Fruit fly (Drosophila melanogaster): ENCODE data around the gene Galk.
A peak's percentile ranks its signal among the peaks of the same experiment; 100 is the strongest.

Galk gene

dm6 chr3L:8952549-8953198 is 33.2 kb downstream of the Galk start:
- no peak; the same call in 1 of the 2 replicates for TF ChIP-seq CG32121 (GFP tag; IDR thresholded peaks at IDR 0.05)
- no peak for TF ChIP-seq CG8301 (tag; optimal IDR thresholded peaks at IDR 0.05)

DNA sequence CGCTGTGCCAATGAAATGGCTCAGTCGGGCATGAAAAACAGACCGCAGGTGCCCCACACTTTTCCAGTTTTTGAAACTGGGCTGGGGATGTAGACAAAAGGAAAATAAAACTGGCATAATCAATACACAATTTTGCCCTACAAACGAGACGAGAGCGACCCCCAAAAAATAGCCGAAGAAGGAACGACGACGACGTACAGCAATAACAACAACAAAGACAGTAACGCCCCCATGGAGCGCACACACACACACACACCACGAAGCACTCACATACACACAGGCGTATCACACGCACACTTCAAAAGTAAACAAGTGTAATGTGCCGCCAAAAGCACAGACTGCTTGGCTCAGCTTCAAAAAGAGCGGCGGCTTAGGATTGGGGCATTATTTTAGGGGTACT is 34.4 kb downstream of the Galk start:
- TF ChIP-seq CG9948 (tag; optimal IDR thresholded peaks at IDR 0.05) (no peak), CG10348 (GFP tag; IDR thresholded peaks at IDR 0.05) (no peak), fd96Ca (GFP tag; IDR thresholded peaks at IDR 0.05) (no peak), CG4496 (GFP tag; IDR thresholded peaks at IDR 0.05) (no peak), EcR (GFP tag; optimal IDR thresholded peaks at IDR 0.05) (no peak)

dm6 chr3L:8950955-8951354 is 34.9 kb downstream of the Galk start:
- no peak for TF ChIP-seq CG13204 (GFP tag; optimal IDR thresholded peaks at IDR 0.05)
- no peak for TF ChIP-seq rn (GFP tag; IDR thresholded peaks at IDR 0.05)
- no peak for TF ChIP-seq Pif1A (GFP tag; optimal IDR thresholded peaks at IDR 0.05)
- TF ChIP-seq CG8159 (tag; optimal IDR thresholded peaks at IDR 0.05), result no peak
- no peak for TF ChIP-seq Ets98B (GFP tag; IDR thresholded peaks at IDR 0.05)
- no peak for TF ChIP-seq gl (tag; optimal IDR thresholded peaks at IDR 0.05)
- TF ChIP-seq CG12605 (GFP tag; IDR thresholded peaks at IDR 0.05), result no peak
- TF ChIP-seq CG17806 (tag; optimal IDR thresholded peaks at IDR 0.05), result no peak
- no peak for TF ChIP-seq CG10348 (GFP tag; IDR thresholded peaks at IDR 0.05)
- no peak for TF ChIP-seq Pif1B (GFP tag; optimal IDR thresholded peaks at IDR 0.05)
- no peak for TF ChIP-seq CG34367 (tag; optimal IDR thresholded peaks at IDR 0.05)
- no peak for TF ChIP-seq CG14655 (GFP tag; optimal IDR thresholded peaks at IDR 0.05)
- TF ChIP-seq CG9948 (tag; optimal IDR thresholded peaks at IDR 0.05), result no peak
- TF ChIP-seq CG8301 (tag; optimal IDR thresholded peaks at IDR 0.05), result no peak
- no peak for TF ChIP-seq D1 (tag; optimal IDR thresholded peaks at IDR 0.05)
- no peak for TF ChIP-seq fd96Ca (GFP tag; IDR thresholded peaks at IDR 0.05)
- no peak for TF ChIP-seq CG4496 (GFP tag; IDR thresholded peaks at IDR 0.05)
- TF ChIP-seq CG32121 (GFP tag; IDR thresholded peaks at IDR 0.05), result no peak

DNA sequence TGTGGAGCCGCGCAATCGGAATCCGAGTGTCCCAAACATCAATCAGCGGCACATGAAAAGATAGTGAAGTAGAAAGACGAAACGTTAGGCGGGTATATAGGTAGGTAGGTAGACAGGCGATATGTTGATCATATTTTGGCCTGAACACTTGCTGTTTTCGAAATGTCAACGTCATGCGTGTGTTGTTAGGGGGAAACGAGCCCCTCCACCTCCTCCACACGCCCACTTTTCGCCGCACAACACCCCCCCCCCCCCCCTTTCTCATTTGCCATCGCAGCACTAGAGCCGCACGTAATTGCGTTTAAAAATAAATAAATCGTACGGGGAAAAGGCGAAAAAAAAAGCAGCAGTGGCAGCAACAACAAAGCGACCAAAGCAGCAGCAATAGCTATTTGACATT is 36.1 kb downstream of the Galk start:
- TF ChIP-seq CG8159 (tag; optimal IDR thresholded peaks at IDR 0.05) (no peak), Pif1A (GFP tag; optimal IDR thresholded peaks at IDR 0.05) (no peak), Ets98B (GFP tag; IDR thresholded peaks at IDR 0.05) (no peak), CG14655 (GFP tag; optimal IDR thresholded peaks at IDR 0.05) (no peak), CG10348 (GFP tag; IDR thresholded peaks at IDR 0.05) (no peak), CG12605 (GFP tag; IDR thresholded peaks at IDR 0.05) (no peak), CG32121 (GFP tag; IDR thresholded peaks at IDR 0.05) (peak; percentile 52; the same call in 1 of the 2 replicates), CG4496 (GFP tag; IDR thresholded peaks at IDR 0.05) (no peak)

dm6 chr3L:8947848-8948494 is 37.9 kb downstream of the Galk start:
- TF ChIP-seq gl (tag; optimal IDR thresholded peaks at IDR 0.05), result no peak
- peak; percentile 52; the same call in 1 of the 2 replicates for TF ChIP-seq CG32121 (GFP tag; IDR thresholded peaks at IDR 0.05)
- TF ChIP-seq Snoo (tag; optimal IDR thresholded peaks at IDR 0.05), result no peak
- no peak for TF ChIP-seq CG13204 (GFP tag; optimal IDR thresholded peaks at IDR 0.05)

- TF ChIP-seq CG8301 (tag; optimal IDR thresholded peaks at IDR 0.05) (no peak), CG10348 (GFP tag; IDR thresholded peaks at IDR 0.05) (no peak), CG17806 (tag; optimal IDR thresholded peaks at IDR 0.05) (no peak), CG32121 (GFP tag; IDR thresholded peaks at IDR 0.05) (no peak), CG34367 (tag; optimal IDR thresholded peaks at IDR 0.05) (no peak), EcR (GFP tag; optimal IDR thresholded peaks at IDR 0.05) (no peak), CG14655 (GFP tag; optimal IDR thresholded peaks at IDR 0.05) (no peak), Snoo (tag; optimal IDR thresholded peaks at IDR 0.05) (no peak), Pif1A (GFP tag; optimal IDR thresholded peaks at IDR 0.05) (no peak), CG12605 (GFP tag; IDR thresholded peaks at IDR 0.05) (no peak), Ets98B (GFP tag; IDR thresholded peaks at IDR 0.05) (no peak)
Observed at dm6 chr3L:8939654-8940053, 46.2 kb downstream of the Galk start.

Data from whole organism, pupa.